Fruit fly (Drosophila melanogaster) whole organism, embryonic: ENCODE data around the gene Paris.

Source experiments
- Adf1 ChIP-seq: fragments of 200-800 bp; sonication (Bioruptor generic); IDR thresholded peaks from 2 replicates; pipeline ENCODE4 v1.3.6; 2022; ENCODE audit warnings: missing biosample characterization, missing genetic modification characterization
- CG10565 ChIP-seq: fragments of 200-800 bp; sonication (Bioruptor generic); optimal IDR thresholded peaks from 3 replicates; lab custom pipeline; 2016; ENCODE audit warnings: missing biosample characterization, mild to moderate bottlenecking, missing genetic modification characterization
- CG11398 ChIP-seq: fragments of 200-800 bp; sonication (Bioruptor generic); optimal IDR thresholded peaks from 2 replicates; lab custom pipeline; 2016; ENCODE audit warnings: missing biosample characterization, missing genetic modification characterization
- CG12155 ChIP-seq: fragments of 200-800 bp; sonication (Bioruptor generic); optimal IDR thresholded peaks from 3 replicates; lab custom pipeline; 2016; ENCODE audit warnings: missing biosample characterization, missing genetic modification characterization
- CG15514 ChIP-seq: fragments of 200-800 bp; sonication (Bioruptor generic); optimal IDR thresholded peaks from 3 replicates; lab custom pipeline; 2017; ENCODE audit warnings: missing biosample characterization, missing genetic modification characterization, mild to moderate bottlenecking, moderate library complexity, missing genetic modification reagents
- CG16815 ChIP-seq: fragments of 200-800 bp; sonication (Bioruptor generic); optimal IDR thresholded peaks from 3 replicates; lab custom pipeline; 2017; ENCODE audit warnings: missing biosample characterization, mild to moderate bottlenecking, missing genetic modification characterization
- CG17385 ChIP-seq: fragments of 200-800 bp; sonication (Bioruptor generic); optimal IDR thresholded peaks from 3 replicates; lab custom pipeline; 2018; ENCODE audit warnings: missing biosample characterization, mild to moderate bottlenecking, missing genetic modification characterization
- CG17612 ChIP-seq: fragments of 200-800 bp; sonication (Bioruptor generic); IDR thresholded peaks from 2 replicates; pipeline ENCODE4 v1.3.6; 2022; ENCODE audit warnings: missing biosample characterization, missing genetic modification characterization
- CG18619 ChIP-seq: fragments of 200-800 bp; sonication (Bioruptor generic); optimal IDR thresholded peaks from 3 replicates; lab custom pipeline; 2017; ENCODE audit warnings: missing biosample characterization, mild to moderate bottlenecking, missing genetic modification characterization
- CG18764 ChIP-seq: fragments of 200-800 bp; sonication (Bioruptor generic); optimal IDR thresholded peaks from 3 replicates; lab custom pipeline; 2016; ENCODE audit warnings: missing biosample characterization, missing genetic modification characterization
- CG2199 ChIP-seq: fragments of 200-800 bp; sonication (Bioruptor generic); IDR thresholded peaks from 3 replicates; pipeline ENCODE4 v1.3.6; 2022; ENCODE audit warnings: missing biosample characterization, missing genetic modification characterization
- CG30403 ChIP-seq: fragments of 200-800 bp; sonication (Bioruptor generic); optimal IDR thresholded peaks from 3 replicates; lab custom pipeline; 2016; ENCODE audit warnings: missing biosample characterization, missing genetic modification characterization
- CG30431 ChIP-seq: fragments of 200-800 bp; sonication (Bioruptor generic); optimal IDR thresholded peaks from 2 replicates; lab custom pipeline; 2017; ENCODE audit warnings: missing biosample characterization, missing genetic modification characterization
- CG31365 ChIP-seq: fragments of 200-800 bp; sonication (Bioruptor generic); optimal IDR thresholded peaks from 2 replicates; lab custom pipeline; 2018; ENCODE audit warnings: missing biosample characterization, mild to moderate bottlenecking, missing genetic modification characterization
- CG32532 ChIP-seq: fragments of 200-800 bp; sonication (Bioruptor generic); IDR thresholded peaks from 2 replicates; pipeline ENCODE4 v1.3.6; 2022; ENCODE audit warnings: missing biosample characterization, missing genetic modification characterization
- CG3726 ChIP-seq: fragments of 200-800 bp; sonication (Bioruptor generic); IDR thresholded peaks from 3 replicates; pipeline ENCODE4, ENCODE4 v1.3.6; 2022; ENCODE audit warnings: missing biosample characterization, missing genetic modification characterization
- CG4404 ChIP-seq: fragments of 200-800 bp; sonication (Bioruptor generic); IDR thresholded peaks from 2 replicates; pipeline ENCODE4 v1.3.6; 2022; ENCODE audit warnings: missing biosample characterization, missing genetic modification characterization
- CG4707 ChIP-seq: fragments of 200-800 bp; sonication (Bioruptor generic); optimal IDR thresholded peaks from 2 replicates; lab custom pipeline; 2018; ENCODE audit warnings: missing biosample characterization, mild to moderate bottlenecking, missing genetic modification characterization, moderate library complexity
- CG4730 ChIP-seq: fragments of 200-800 bp; sonication (Bioruptor generic); IDR thresholded peaks from 2 replicates; pipeline ENCODE4 v1.3.6; 2022; ENCODE audit warnings: missing biosample characterization, missing genetic modification characterization
- CG4854 ChIP-seq: fragments of 200-800 bp; sonication (Bioruptor generic); optimal IDR thresholded peaks from 2 replicates; lab custom pipeline; 2016; ENCODE audit warnings: missing biosample characterization, missing genetic modification characterization, inconsistent platforms
- CG6175 ChIP-seq: fragments of 200-800 bp; sonication (Bioruptor generic); IDR thresholded peaks from 3 replicates; pipeline ENCODE4 v1.3.6; 2022; ENCODE audit warnings: missing biosample characterization, missing genetic modification characterization
- CG6813 ChIP-seq: fragments of 200-800 bp; sonication (Bioruptor generic); optimal IDR thresholded peaks from 2 replicates; lab custom pipeline; 2017; ENCODE audit warnings: missing biosample characterization, missing genetic modification characterization, mild to moderate bottlenecking, moderate library complexity, missing genetic modification reagents
- CG6854 ChIP-seq: fragments of 200-800 bp; sonication (Bioruptor generic); optimal IDR thresholded peaks from 3 replicates; lab custom pipeline; 2017; ENCODE audit warnings: missing biosample characterization, mild to moderate bottlenecking, missing genetic modification characterization
- CG7786 ChIP-seq: fragments of 200-800 bp; sonication (Bioruptor generic); optimal IDR thresholded peaks from 2 replicates; lab custom pipeline; 2016; ENCODE audit warnings: missing biosample characterization, missing genetic modification characterization
- CG8089 ChIP-seq: fragments of 200-800 bp; sonication (Bioruptor generic); optimal IDR thresholded peaks from 3 replicates; lab custom pipeline; 2016; ENCODE audit warnings: missing biosample characterization, missing genetic modification characterization
- D19B ChIP-seq: fragments of 200-800 bp; sonication (Bioruptor generic); optimal IDR thresholded peaks from 2 replicates; lab custom pipeline; 2017; ENCODE audit warnings: missing biosample characterization, mild to moderate bottlenecking, missing genetic modification characterization
- Dip2 ChIP-seq: fragments of 200-800 bp; sonication (Bioruptor generic); IDR thresholded peaks from 2 replicates; pipeline ENCODE4 v1.3.6; 2022; ENCODE audit warnings: missing biosample characterization, missing genetic modification characterization
- E2f1 ChIP-seq: fragments of 200-800 bp; sonication (Bioruptor generic); IDR thresholded peaks from 2 replicates; pipeline ENCODE4 v1.3.6; 2022; ENCODE audit warnings: missing biosample characterization, missing genetic modification characterization
- Fer3 ChIP-seq: fragments of 200-800 bp; sonication (Bioruptor generic); optimal IDR thresholded peaks from 2 replicates; lab custom pipeline; 2018; ENCODE audit warnings: missing biosample characterization, mild to moderate bottlenecking, missing genetic modification characterization, moderate library complexity
- H2.0 ChIP-seq: fragments of 200-800 bp; sonication (Bioruptor generic); IDR thresholded peaks from 2 replicates; pipeline ENCODE4 v1.3.6; 2022; ENCODE audit warnings: missing biosample characterization, missing genetic modification characterization
- HLHmδ ChIP-seq: fragments of 200-800 bp; sonication (Bioruptor generic); optimal IDR thresholded peaks from 2 replicates; lab custom pipeline; 2018; ENCODE audit warnings: missing biosample characterization, mild to moderate bottlenecking, missing genetic modification characterization, moderate library complexity
- Side ChIP-seq: fragments of 200-800 bp; sonication (Bioruptor generic); optimal IDR thresholded peaks from 2 replicates; lab custom pipeline; 2016; ENCODE audit warnings: missing biosample characterization, missing genetic modification characterization
- Sin3A ChIP-seq: fragments of >200 bp; optimal IDR thresholded peaks from 2 replicates; lab custom pipeline; 2018
- Six4 ChIP-seq: fragments of 200-800 bp; sonication (Bioruptor generic); optimal IDR thresholded peaks from 2 replicates; lab custom pipeline; 2016; ENCODE audit warnings: missing biosample characterization, missing genetic modification characterization
- ash1 ChIP-seq: fragments of 200-800 bp; sonication (Bioruptor generic); optimal IDR thresholded peaks from 2 replicates; lab custom pipeline; 2018; ENCODE audit warnings: missing biosample characterization, mild to moderate bottlenecking, missing genetic modification characterization
- bcd ChIP-seq: fragments of 200-800 bp; sonication (Bioruptor generic); optimal IDR thresholded peaks from 2 replicates; lab custom pipeline; 2017; ENCODE audit warnings: missing biosample characterization, mild to moderate bottlenecking, missing genetic modification characterization
- crol ChIP-seq: fragments of 200-800 bp; sonication (Bioruptor generic); IDR thresholded peaks from 2 replicates; pipeline ENCODE4 v1.3.6; 2022; ENCODE audit warnings: missing biosample characterization, missing genetic modification characterization
- esg ChIP-seq: fragments of 200-800 bp; sonication (Bioruptor generic); conservative IDR thresholded peaks from 2 replicates; pipeline ENCODE4 v1.3.6; 2022; ENCODE audit warnings: missing biosample characterization, missing genetic modification characterization
- exex ChIP-seq: fragments of 200-800 bp; sonication (Bioruptor generic); optimal IDR thresholded peaks from 4 replicates; lab custom pipeline; 2018; ENCODE audit warnings: missing biosample characterization, mild to moderate bottlenecking, missing genetic modification characterization, moderate library complexity
- hbn ChIP-seq: fragments of 200-800 bp; sonication (Bioruptor generic); IDR thresholded peaks from 2 replicates; pipeline ENCODE4 v1.3.6; 2022; ENCODE audit warnings: missing biosample characterization, missing genetic modification characterization; ENCODE audit not compliant: partially characterized antibody
- ind ChIP-seq: fragments of 200-800 bp; sonication (Bioruptor generic); optimal IDR thresholded peaks from 3 replicates; lab custom pipeline; 2016; ENCODE audit warnings: missing biosample characterization, missing genetic modification characterization
- jumu ChIP-seq: fragments of 200-800 bp; sonication (Bioruptor generic); optimal IDR thresholded peaks from 3 replicates; lab custom pipeline; 2016; ENCODE audit warnings: missing biosample characterization, missing genetic modification characterization
- lab ChIP-seq: fragments of 200-800 bp; sonication (Bioruptor generic); optimal IDR thresholded peaks from 3 replicates; lab custom pipeline; 2017; ENCODE audit warnings: missing biosample characterization, missing genetic modification characterization, mild to moderate bottlenecking, moderate library complexity, missing genetic modification reagents
- nerfin-1 ChIP-seq: fragments of 200-800 bp; sonication (Bioruptor generic); optimal IDR thresholded peaks from 3 replicates; lab custom pipeline; 2019; ENCODE audit warnings: missing biosample characterization, mild to moderate bottlenecking, missing genetic modification characterization, moderate library complexity
- otp ChIP-seq: fragments of 200-800 bp; sonication (Bioruptor generic); IDR thresholded peaks from 3 replicates; pipeline ENCODE4, ENCODE4 v1.3.6; 2022; ENCODE audit warnings: missing biosample characterization, missing genetic modification characterization
- pan ChIP-seq, 4 experiments: fragments of >200 bp in 3 of 4; fragments of 200-800 bp in 1 of 4; sonication (Bioruptor generic) in 1 of 4; optimal IDR thresholded peaks in 3 of 4; IDR thresholded peaks in 1 of 4; 2 replicates each; pipeline versions ENCODE4 v1.3.6 to Lab custom; 2017 to 2022; ENCODE audit warnings: missing biosample characterization in 2 of 4, missing genetic modification characterization in 2 of 4, mixed read lengths in 1 of 4
- scrt ChIP-seq: fragments of 200-800 bp; sonication (Bioruptor generic); optimal IDR thresholded peaks from 2 replicates; lab custom pipeline; 2018; ENCODE audit warnings: missing biosample characterization, mild to moderate bottlenecking, missing genetic modification characterization, moderate library complexity
- tx ChIP-seq: fragments of 200-800 bp; sonication (Bioruptor generic); optimal IDR thresholded peaks from 2 replicates; lab custom pipeline; 2016; ENCODE audit warnings: missing biosample characterization, missing genetic modification characterization
- unc-4 ChIP-seq: fragments of 200-800 bp; sonication (Bioruptor generic); IDR thresholded peaks from 2 replicates; pipeline ENCODE4 v1.3.6; 2022; ENCODE audit warnings: missing biosample characterization, missing genetic modification characterization; ENCODE audit not compliant: partially characterized antibody
- wek ChIP-seq: fragments of 200-800 bp; sonication (Bioruptor generic); optimal IDR thresholded peaks from 3 replicates; lab custom pipeline; 2018; ENCODE audit warnings: missing biosample characterization, mild to moderate bottlenecking, missing genetic modification characterization, moderate library complexity
- yki ChIP-seq: fragments of >200 bp; optimal IDR thresholded peaks from 3 replicates; lab custom pipeline; 2018

Paris gene

DNA sequence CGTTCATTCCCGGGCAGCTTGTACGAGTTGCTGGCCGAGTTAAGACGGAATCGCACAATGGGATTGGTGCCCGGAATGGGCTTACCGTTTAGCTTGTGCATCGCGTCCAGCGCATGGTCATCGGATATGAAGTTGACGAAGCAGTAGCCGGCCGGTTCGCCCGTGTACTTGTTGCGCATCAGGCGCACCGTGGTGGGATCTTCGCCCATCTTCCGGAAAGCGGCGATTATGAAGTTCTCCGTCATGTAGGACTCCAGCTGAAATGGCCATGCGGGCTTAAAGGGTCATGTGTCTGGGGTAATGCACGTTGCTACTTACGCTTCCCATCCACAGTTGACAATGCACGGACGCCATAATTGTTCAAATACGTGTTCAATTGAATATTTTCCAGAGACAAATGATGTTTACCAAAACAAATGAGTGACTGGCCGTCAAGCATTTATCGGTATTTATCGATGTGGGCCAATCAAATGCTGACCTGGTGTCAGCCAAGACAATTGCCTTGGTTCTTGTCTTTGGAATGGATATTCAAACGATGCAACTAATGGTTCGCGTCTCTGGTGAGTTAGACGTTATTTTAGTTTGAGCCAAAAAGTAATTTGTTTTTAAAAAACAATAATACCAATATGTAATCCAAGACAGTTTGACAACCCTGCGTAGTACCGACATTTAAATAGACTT is 9.3 kb upstream of the Paris start, which contains the start of the genes Secp43 and ND-B8 (continued):
- TF ChIP-seq Dip2 (GFP tag; lab: Robert Waterston, UW) (no peak), CG30431 (no peak), esg (GFP tag; lab: Robert Waterston, UW) (no peak), CG17385 (GFP tag; lab: Kevin White, UChicago) (no peak), CG6175 (no peak), CG11398 (GFP tag; lab: Kevin White, UChicago) (no peak), hbn (peak; percentile 57), ash1 (GFP tag; lab: Kevin White, UChicago) (no peak), CG4707 (GFP tag; lab: Kevin White, UChicago) (no peak), wek (no peak), CG3726 (GFP tag; lab: Robert Waterston, UW) (no peak), E2f1 (GFP tag; lab: Robert Waterston, UW) (no peak), ind (GFP tag; lab: Kevin White, UChicago) (no peak), yki (lab: Kevin White, UChicago) (no peak), jumu (GFP tag; lab: Kevin White, UChicago) (no peak), CG30403 (GFP tag; lab: Kevin White, UChicago) (no peak), CG4730 (GFP tag; lab: Robert Waterston, UW) (no peak), CG18619 (no peak), CG16815 (GFP tag; lab: Kevin White, UChicago) (no peak), CG7786 (no peak), Adf1 (no peak), CG32532 (GFP tag; lab: Robert Waterston, UW) (no peak), CG6854 (GFP tag; lab: Kevin White, UChicago) (no peak), CG8089 (GFP tag; lab: Kevin White, UChicago) (no peak), pan (optimal IDR thresholded peaks at IDR 0.05; lab: Kevin White, UChicago) (no peak), pan (GFP tag; optimal IDR thresholded peaks at IDR 0.05 in 1 of 2, IDR thresholded peaks at IDR 0.05 in 1 of 2) (no peak), HLHmδ (no peak), CG31365 (tag; lab: Kevin White, UChicago) (no peak), CG4854 (GFP tag; lab: Kevin White, UChicago) (no peak), bcd (GFP tag; lab: Kevin White, UChicago) (peak; percentile 21), CG10565 (no peak), CG12155 (no peak), CG15514 (peak; percentile 75), CG2199 (GFP tag; lab: Robert Waterston, UW) (0 out of 3 replicates have a peak, but pooled peaks have one; percentile 24), H2.0 (GFP tag; lab: Robert Waterston, UW) (no peak), crol (GFP tag; lab: Robert Waterston, UW) (no peak), Fer3 (tag; lab: Kevin White, UChicago) (no peak), CG6813 (no peak), lab (GFP tag; lab: Kevin White, UChicago) (no peak), unc-4 (peak; percentile 78), Six4 (GFP tag; lab: Kevin White, UChicago) (no peak), D19B (GFP tag; lab: Kevin White, UChicago) (no peak), scrt (GFP tag; lab: Kevin White, UChicago) (peak; percentile 91), CG18764 (GFP tag; lab: Kevin White, UChicago) (no peak), CG4404 (GFP tag; lab: Robert Waterston, UW) (no peak), tx (GFP tag; lab: Kevin White, UChicago) (no peak), otp (GFP tag; lab: Robert Waterston, UW) (no peak), exex (peak; percentile 16), Side (GFP tag; lab: Kevin White, UChicago) (no peak), nerfin-1 (tag; lab: Kevin White, UChicago) (peak; percentile 5), Sin3A (lab: Kevin White, UChicago) (peak; percentile 64), CG17612 (no peak)
